Worm (Caenorhabditis elegans) whole organism, L2 larva: ENCODE measurements around the gene srd-47.

Source experiments
- C34F6.9 ChIP-seq: fragments of 150-350 bp; optimal IDR thresholded peaks from 2 replicates; lab custom pipeline; 2014; ENCODE audit warnings: missing biosample characterization, missing genetic modification characterization
- F13H6.1 ChIP-seq: sonication (generic microtip); optimal IDR thresholded peaks from 2 replicates; lab custom pipeline; 2016; ENCODE audit warnings: missing genetic modification characterization, missing compliant biosample characterization
- Y55F3AM.14 ChIP-seq: fragments of 200-800 bp; sonication (Bioruptor generic); optimal IDR thresholded peaks from 2 replicates; lab custom pipeline; 2018; ENCODE audit warnings: mild to moderate bottlenecking, missing genetic modification characterization, missing compliant biosample characterization
- ZK546.5 ChIP-seq: sonication (generic microtip); optimal IDR thresholded peaks from 2 replicates; lab custom pipeline; 2017; ENCODE audit warnings: missing biosample characterization, missing genetic modification characterization
- alr-1 ChIP-seq: fragments of 150-350 bp; optimal IDR thresholded peaks from 2 replicates; lab custom pipeline; 2014; ENCODE audit warnings: missing biosample characterization, missing genetic modification characterization
- aly-2 ChIP-seq: fragments of 150-350 bp; optimal IDR thresholded peaks from 2 replicates; lab custom pipeline; 2014; ENCODE audit warnings: missing biosample characterization, missing genetic modification characterization
- ama-1 ChIP-seq: fragments of 150-350 bp; optimal IDR thresholded peaks from 2 replicates; lab custom pipeline; 2018; ENCODE audit warnings: inconsistent platforms
- blmp-1 ChIP-seq: sonication (generic microtip); optimal IDR thresholded peaks from 2 replicates; lab custom pipeline; 2017; ENCODE audit warnings: missing genetic modification characterization, mild to moderate bottlenecking, missing compliant biosample characterization, antibody characterized with exemption, moderate library complexity; ENCODE audit not compliant: insufficient read depth
- ceh-16 ChIP-seq: fragments of 150-350 bp; optimal IDR thresholded peaks from 2 replicates; lab custom pipeline; 2014; ENCODE audit warnings: missing biosample characterization, missing genetic modification characterization
- ceh-82 ChIP-seq: fragments of 150-350 bp; optimal IDR thresholded peaks from 2 replicates; lab custom pipeline; 2014; ENCODE audit warnings: missing biosample characterization, missing genetic modification characterization
- egl-27 ChIP-seq: sonication (generic microtip); optimal IDR thresholded peaks from 3 replicates; lab custom pipeline; 2017; ENCODE audit warnings: missing biosample characterization, missing genetic modification reagents, missing genetic modification characterization
- elt-1 ChIP-seq: fragments of 150-350 bp; optimal IDR thresholded peaks from 2 replicates; lab custom pipeline; 2014; ENCODE audit warnings: missing biosample characterization, missing genetic modification characterization
- elt-3 ChIP-seq: sonication (generic microtip); optimal IDR thresholded peaks from 2 replicates; lab custom pipeline; 2017; ENCODE audit warnings: missing biosample characterization, missing genetic modification characterization
- lin-11 ChIP-seq: fragments of 150-350 bp; sonication (generic microtip); optimal IDR thresholded peaks from 2 replicates; lab custom pipeline; 2014; ENCODE audit warnings: missing biosample characterization, missing genetic modification characterization, inconsistent platforms, mixed read lengths
- lin-39 ChIP-seq: fragments of 150-350 bp; optimal IDR thresholded peaks from 2 replicates; lab custom pipeline; 2014; ENCODE audit warnings: missing biosample characterization, missing genetic modification reagents, missing genetic modification characterization
- mab-5 ChIP-seq: fragments of 150-350 bp; optimal IDR thresholded peaks from 2 replicates; lab custom pipeline; 2014; ENCODE audit warnings: missing biosample characterization, missing genetic modification characterization
- nhr-10 ChIP-seq: sonication (generic microtip); optimal IDR thresholded peaks from 2 replicates; lab custom pipeline; 2017; ENCODE audit warnings: missing biosample characterization, missing genetic modification characterization
- nhr-12 ChIP-seq: fragments of 150-350 bp; optimal IDR thresholded peaks from 2 replicates; lab custom pipeline; 2014; ENCODE audit warnings: missing biosample characterization, missing genetic modification characterization
- nhr-23 ChIP-seq: fragments of 150-350 bp; optimal IDR thresholded peaks from 2 replicates; lab custom pipeline; 2014; ENCODE audit warnings: missing biosample characterization, missing genetic modification reagents, missing genetic modification characterization
- nhr-237 ChIP-seq: fragments of 150-350 bp; optimal IDR thresholded peaks from 2 replicates; lab custom pipeline; 2014; ENCODE audit warnings: missing biosample characterization, missing genetic modification characterization
- nhr-25 ChIP-seq: fragments of 150-350 bp; sonication (generic microtip); optimal IDR thresholded peaks from 3 replicates; lab custom pipeline; 2014; ENCODE audit warnings: missing biosample characterization, missing genetic modification characterization
- nhr-6 ChIP-seq: fragments of 150-350 bp; optimal IDR thresholded peaks from 2 replicates; lab custom pipeline; 2014; ENCODE audit warnings: missing biosample characterization, missing genetic modification characterization
- peb-1 ChIP-seq: fragments of 150-350 bp; optimal IDR thresholded peaks from 2 replicates; lab custom pipeline; 2014; ENCODE audit warnings: missing biosample characterization, missing genetic modification characterization
- sma-3 ChIP-seq: sonication (generic microtip); optimal IDR thresholded peaks from 2 replicates; lab custom pipeline; 2016; ENCODE audit warnings: missing genetic modification reagents, missing genetic modification characterization, missing compliant biosample characterization
- snpc-4 ChIP-seq: fragments of 150-350 bp; optimal IDR thresholded peaks from 2 replicates; lab custom pipeline; 2014; ENCODE audit warnings: missing biosample characterization, missing genetic modification characterization
- unc-39 ChIP-seq: fragments of 150-350 bp; optimal IDR thresholded peaks from 2 replicates; lab custom pipeline; 2014; ENCODE audit warnings: missing biosample characterization, missing genetic modification characterization
- unc-55 ChIP-seq: fragments of 150-350 bp; sonication (generic microtip); optimal IDR thresholded peaks from 3 replicates; lab custom pipeline; 2014; ENCODE audit warnings: missing biosample characterization, missing genetic modification reagents, missing genetic modification characterization
- unc-62 ChIP-seq: fragments of 150-350 bp; optimal IDR thresholded peaks from 2 replicates; lab custom pipeline; 2014; ENCODE audit warnings: missing biosample characterization, missing genetic modification reagents, missing genetic modification characterization
- zag-1 ChIP-seq: fragments of 150-350 bp; optimal IDR thresholded peaks from 2 replicates; lab custom pipeline; 2014; ENCODE audit warnings: missing biosample characterization, missing genetic modification characterization
- ztf-1 ChIP-seq: fragments of 200-800 bp; sonication (Bioruptor generic); conservative IDR thresholded peaks from 2 replicates; pipeline ENCODE4 v1.3.6; 2022; ENCODE audit warnings: missing genetic modification characterization, missing compliant biosample characterization
- ztf-11 ChIP-seq: sonication (generic microtip); optimal IDR thresholded peaks from 2 replicates; lab custom pipeline; 2017; ENCODE audit warnings: missing biosample characterization, missing genetic modification characterization
- ztf-4 ChIP-seq: fragments of 150-350 bp; optimal IDR thresholded peaks from 2 replicates; lab custom pipeline; 2014; ENCODE audit warnings: missing biosample characterization, missing genetic modification characterization

The srd-47 gene

DNA sequence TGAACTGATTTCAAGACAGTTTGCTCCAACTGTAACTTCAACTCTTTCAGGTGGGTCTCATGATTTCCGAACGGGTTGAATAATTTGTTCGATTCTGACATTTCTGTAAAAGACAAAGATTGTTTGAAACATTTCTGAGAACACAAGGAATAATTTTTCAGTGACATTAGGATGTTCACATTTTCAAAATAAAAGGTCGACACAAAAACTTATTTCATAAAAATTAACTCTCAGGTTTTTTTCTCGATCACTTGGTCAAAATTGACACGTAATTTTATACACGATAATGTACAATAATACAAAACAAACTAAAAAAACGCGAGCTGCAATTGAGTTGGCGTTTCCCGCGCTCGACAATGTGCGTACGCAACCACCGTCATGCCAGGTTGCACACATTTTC lies 37.9 kb downstream of the srd-47 start, which contains the start of gene rif-1.2:
Gene rif-1.2, minus strand, starts transcription at position 101 of the 400 bp plus-strand sequence.
- TF ChIP-seq ZK546.5 (tag; lab: Kevin White, UChicago) (no peak), nhr-6 (tag; lab: Kevin White, UChicago) (no peak), ceh-82 (no peak), ztf-4 (tag; lab: Kevin White, UChicago) (no peak), alr-1 (no peak), ama-1 (lab: Kevin White, UChicago) (no peak), elt-1 (no peak), lin-11 (tag; lab: Kevin White, UChicago) (no peak), unc-39 (no peak), lin-39 (no peak), blmp-1 (tag; lab: Kevin White, UChicago) (no peak), zag-1 (tag; lab: Kevin White, UChicago) (no peak), nhr-12 (no peak), nhr-237 (tag; lab: Kevin White, UChicago) (no peak), ceh-16 (no peak), ztf-11 (tag; lab: Kevin White, UChicago) (no peak), sma-3 (GFP tag; lab: Kevin White, UChicago) (no peak), aly-2 (tag; lab: Kevin White, UChicago) (no peak), unc-55 (no peak), unc-62 (no peak)

DNA sequence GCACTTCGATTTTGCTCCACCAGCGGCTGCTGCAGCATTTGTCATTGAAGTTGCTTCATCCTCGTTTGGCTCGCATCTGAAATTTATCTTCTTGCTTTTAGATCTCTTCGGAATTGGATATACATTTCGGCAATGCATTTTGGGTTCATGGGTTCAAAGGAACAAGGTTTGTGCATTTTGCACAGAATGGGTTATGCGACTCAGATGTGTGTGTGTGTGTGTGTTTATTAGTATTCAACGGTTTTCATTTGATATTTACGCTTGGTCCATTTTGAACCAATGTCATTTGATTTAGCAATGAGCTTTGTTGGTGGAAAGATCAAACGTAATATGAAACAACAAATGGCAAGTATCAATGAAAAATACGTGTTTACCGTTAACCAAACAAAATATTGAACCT lies 42.3 kb downstream of the srd-47 start:
- no peak for TF ChIP-seq nhr-10
- no peak for TF ChIP-seq nhr-23
- TF ChIP-seq F13H6.1, result no peak
- TF ChIP-seq ztf-1 (GFP tag; lab: Robert Waterston, UW), result no peak
- no peak for TF ChIP-seq nhr-12
- no peak for TF ChIP-seq lin-11 (tag; lab: Kevin White, UChicago)
- no peak for TF ChIP-seq elt-3 (tag; lab: Kevin White, UChicago)
- no peak for TF ChIP-seq Y55F3AM.14 (GFP tag; lab: Kevin White, UChicago)
- TF ChIP-seq ZK546.5 (tag; lab: Kevin White, UChicago), result no peak
- TF ChIP-seq mab-5 (tag; lab: Kevin White, UChicago), result no peak
- TF ChIP-seq C34F6.9 (tag; lab: Kevin White, UChicago), result no peak
- TF ChIP-seq unc-39, result no peak
- no peak for TF ChIP-seq lin-39
- no peak for TF ChIP-seq zag-1 (tag; lab: Kevin White, UChicago)
- no peak for TF ChIP-seq nhr-25 (tag; lab: Kevin White, UChicago)
- no peak for TF ChIP-seq snpc-4 (tag; lab: Kevin White, UChicago)
- TF ChIP-seq, all 48 proteins: peak for 0

DNA sequence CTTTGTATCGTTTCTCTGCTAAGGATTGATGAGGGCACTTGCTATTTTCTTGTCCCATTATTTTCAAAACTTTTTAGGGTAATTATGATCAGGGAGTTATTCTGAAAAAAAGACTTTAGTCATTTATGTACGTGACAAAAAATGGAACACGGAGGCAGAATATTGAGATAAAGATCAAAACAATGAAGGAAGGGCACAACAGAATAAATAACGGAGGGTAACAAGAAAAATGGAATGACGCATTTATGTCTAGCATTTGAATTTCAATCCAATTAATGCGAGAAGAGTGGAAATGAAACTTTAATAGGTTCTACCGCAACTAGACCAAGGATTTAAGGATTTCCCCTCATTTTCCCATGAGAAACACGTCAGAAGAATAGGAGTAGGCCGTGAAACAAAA lies 44.9 kb downstream of the srd-47 start, which contains the start of gene glb-13:
Gene glb-13, minus strand, starts transcription at position 101 of the 400 bp plus-strand sequence.
- TF ChIP-seq egl-27 (tag; lab: Kevin White, UChicago), result no peak
- no peak for TF ChIP-seq peb-1 (tag; lab: Kevin White, UChicago)
- no peak for TF ChIP-seq elt-1
- no peak for TF ChIP-seq ceh-16
- TF ChIP-seq ZK546.5 (tag; lab: Kevin White, UChicago), result no peak
